Worm (Caenorhabditis elegans) whole organism, L2 larva: ENCODE data around the gene C44B7.7.

Experiments used
- C34F6.9 ChIP-seq: fragments of 150-350 bp; optimal IDR thresholded peaks from 2 replicates; lab custom pipeline; 2014; ENCODE audit warnings: missing biosample characterization, missing genetic modification characterization
- F13H6.1 ChIP-seq: sonication (generic microtip); optimal IDR thresholded peaks from 2 replicates; lab custom pipeline; 2016; ENCODE audit warnings: missing genetic modification characterization, missing compliant biosample characterization
- R02D3.7 ChIP-seq: fragments of 150-350 bp; optimal IDR thresholded peaks from 2 replicates; lab custom pipeline; 2014; ENCODE audit warnings: missing biosample characterization, missing genetic modification characterization
- ZK546.5 ChIP-seq: sonication (generic microtip); optimal IDR thresholded peaks from 2 replicates; lab custom pipeline; 2017; ENCODE audit warnings: missing biosample characterization, missing genetic modification characterization
- alr-1 ChIP-seq: fragments of 150-350 bp; optimal IDR thresholded peaks from 2 replicates; lab custom pipeline; 2014; ENCODE audit warnings: missing biosample characterization, missing genetic modification characterization
- aly-2 ChIP-seq: fragments of 150-350 bp; optimal IDR thresholded peaks from 2 replicates; lab custom pipeline; 2014; ENCODE audit warnings: missing biosample characterization, missing genetic modification characterization
- ama-1 ChIP-seq: fragments of 150-350 bp; optimal IDR thresholded peaks from 2 replicates; lab custom pipeline; 2018; ENCODE audit warnings: inconsistent platforms
- crh-2 ChIP-seq: sonication (generic microtip); optimal IDR thresholded peaks from 2 replicates; lab custom pipeline; 2017; ENCODE audit warnings: missing biosample characterization, missing genetic modification characterization
- dmd-4 ChIP-seq: sonication (generic microtip); optimal IDR thresholded peaks from 2 replicates; lab custom pipeline; 2017; ENCODE audit warnings: missing biosample characterization, missing genetic modification characterization
- egl-27 ChIP-seq: sonication (generic microtip); optimal IDR thresholded peaks from 3 replicates; lab custom pipeline; 2017; ENCODE audit warnings: missing biosample characterization, missing genetic modification reagents, missing genetic modification characterization
- fos-1 ChIP-seq: fragments of 150-350 bp; optimal IDR thresholded peaks from 2 replicates; lab custom pipeline; 2014; ENCODE audit warnings: missing biosample characterization, missing genetic modification characterization
- lin-11 ChIP-seq: fragments of 150-350 bp; sonication (generic microtip); optimal IDR thresholded peaks from 2 replicates; lab custom pipeline; 2014; ENCODE audit warnings: missing biosample characterization, missing genetic modification characterization, inconsistent platforms, mixed read lengths
- lin-13 ChIP-seq: fragments of 150-350 bp; optimal IDR thresholded peaks from 2 replicates; lab custom pipeline; 2014; ENCODE audit warnings: missing biosample characterization, missing genetic modification reagents, missing genetic modification characterization
- lin-39 ChIP-seq: fragments of 150-350 bp; optimal IDR thresholded peaks from 2 replicates; lab custom pipeline; 2014; ENCODE audit warnings: missing biosample characterization, missing genetic modification reagents, missing genetic modification characterization
- lsy-2 ChIP-seq, 2 experiments: fragments of 150-350 bp in 1 of 2; sonication (generic microtip) in 1 of 2; optimal IDR thresholded peaks; 2 replicates each; lab custom pipeline; 2014 to 2017; ENCODE audit warnings: missing biosample characterization in 2 of 2, missing genetic modification characterization in 2 of 2
- mbf-1 ChIP-seq: sonication (generic microtip); optimal IDR thresholded peaks from 2 replicates; lab custom pipeline; 2017; ENCODE audit warnings: missing biosample characterization, missing genetic modification characterization
- mdl-1 ChIP-seq, 2 experiments: fragments of 150-350 bp in 1 of 2; sonication (generic microtip) in 1 of 2; optimal IDR thresholded peaks; 2 replicates each; lab custom pipeline; 2017; ENCODE audit warnings: missing biosample characterization in 2 of 2, missing genetic modification characterization in 2 of 2
- nhr-10 ChIP-seq: sonication (generic microtip); optimal IDR thresholded peaks from 2 replicates; lab custom pipeline; 2017; ENCODE audit warnings: missing biosample characterization, missing genetic modification characterization
- nhr-11 ChIP-seq: fragments of 150-350 bp; optimal IDR thresholded peaks from 2 replicates; lab custom pipeline; 2014; ENCODE audit warnings: missing biosample characterization, missing genetic modification characterization
- nhr-129 ChIP-seq: fragments of 150-350 bp; optimal IDR thresholded peaks from 2 replicates; lab custom pipeline; 2014; ENCODE audit warnings: missing biosample characterization, missing genetic modification characterization
- nhr-21 ChIP-seq: fragments of 150-350 bp; optimal IDR thresholded peaks from 2 replicates; lab custom pipeline; 2014; ENCODE audit warnings: missing biosample characterization, missing genetic modification characterization
- nhr-23 ChIP-seq: fragments of 150-350 bp; optimal IDR thresholded peaks from 2 replicates; lab custom pipeline; 2014; ENCODE audit warnings: missing biosample characterization, missing genetic modification reagents, missing genetic modification characterization
- nhr-25 ChIP-seq: fragments of 150-350 bp; sonication (generic microtip); optimal IDR thresholded peaks from 3 replicates; lab custom pipeline; 2014; ENCODE audit warnings: missing biosample characterization, missing genetic modification characterization
- nhr-6 ChIP-seq: fragments of 150-350 bp; optimal IDR thresholded peaks from 2 replicates; lab custom pipeline; 2014; ENCODE audit warnings: missing biosample characterization, missing genetic modification characterization
- nhr-77 ChIP-seq: fragments of 150-350 bp; optimal IDR thresholded peaks from 2 replicates; lab custom pipeline; 2014; ENCODE audit warnings: missing biosample characterization, missing genetic modification characterization
- peb-1 ChIP-seq: fragments of 150-350 bp; optimal IDR thresholded peaks from 2 replicates; lab custom pipeline; 2014; ENCODE audit warnings: missing biosample characterization, missing genetic modification characterization
- skn-1 ChIP-seq: sonication (generic microtip); optimal IDR thresholded peaks from 2 replicates; lab custom pipeline; 2017; ENCODE audit warnings: missing biosample characterization, missing genetic modification characterization
- sma-3 ChIP-seq: sonication (generic microtip); optimal IDR thresholded peaks from 2 replicates; lab custom pipeline; 2016; ENCODE audit warnings: missing genetic modification reagents, missing genetic modification characterization, missing compliant biosample characterization
- sma-9 ChIP-seq, 2 experiments: fragments of 150-350 bp in 1 of 2; sonication (generic microtip) in 1 of 2; optimal IDR thresholded peaks; 2 replicates each; lab custom pipeline; 2014 to 2016; ENCODE audit warnings: missing genetic modification characterization in 2 of 2, mild to moderate bottlenecking in 1 of 2, missing biosample characterization in 1 of 2, missing compliant biosample characterization in 1 of 2, missing genetic modification reagents in 1 of 2, moderate library complexity in 1 of 2
- snpc-4 ChIP-seq: fragments of 150-350 bp; optimal IDR thresholded peaks from 2 replicates; lab custom pipeline; 2014; ENCODE audit warnings: missing biosample characterization, missing genetic modification characterization
- unc-39 ChIP-seq: fragments of 150-350 bp; optimal IDR thresholded peaks from 2 replicates; lab custom pipeline; 2014; ENCODE audit warnings: missing biosample characterization, missing genetic modification characterization
- unc-55 ChIP-seq: fragments of 150-350 bp; sonication (generic microtip); optimal IDR thresholded peaks from 3 replicates; lab custom pipeline; 2014; ENCODE audit warnings: missing biosample characterization, missing genetic modification reagents, missing genetic modification characterization
- zag-1 ChIP-seq: fragments of 150-350 bp; optimal IDR thresholded peaks from 2 replicates; lab custom pipeline; 2014; ENCODE audit warnings: missing biosample characterization, missing genetic modification characterization
- ztf-1 ChIP-seq: fragments of 200-800 bp; sonication (Bioruptor generic); conservative IDR thresholded peaks from 2 replicates; pipeline ENCODE4 v1.3.6; 2022; ENCODE audit warnings: missing genetic modification characterization, missing compliant biosample characterization
- ztf-11 ChIP-seq: sonication (generic microtip); optimal IDR thresholded peaks from 2 replicates; lab custom pipeline; 2017; ENCODE audit warnings: missing biosample characterization, missing genetic modification characterization
- ztf-4 ChIP-seq: fragments of 150-350 bp; optimal IDR thresholded peaks from 2 replicates; lab custom pipeline; 2014; ENCODE audit warnings: missing biosample characterization, missing genetic modification characterization

The C44B7.7 gene

DNA sequence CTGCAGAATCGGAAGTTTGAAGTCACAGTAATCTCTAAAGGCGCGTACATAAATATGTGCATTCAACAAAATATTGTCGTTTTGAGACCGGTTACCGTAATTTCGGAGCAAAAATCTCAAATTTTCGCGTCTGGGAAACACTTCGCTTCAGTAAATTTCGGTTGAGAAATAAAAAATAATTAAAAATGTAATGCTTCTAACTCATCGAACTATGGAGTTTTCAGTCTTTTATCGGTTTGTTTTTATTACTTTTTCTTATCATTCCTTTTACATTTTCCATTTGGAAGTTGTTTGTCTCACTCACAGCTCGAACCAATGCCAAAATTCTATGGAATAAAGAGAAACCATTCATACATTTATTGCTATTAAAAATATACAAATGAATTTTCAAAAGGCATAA is 8.2 kb upstream of the C44B7.7 start (continued):
- TF ChIP-seq ztf-1 (no peak), ZK546.5 (no peak), ama-1 (lab: Kevin White, UChicago) (peak; percentile 63), nhr-77 (tag; lab: Kevin White, UChicago) (no peak), nhr-21 (tag; lab: Kevin White, UChicago) (no peak), crh-2 (tag; lab: Kevin White, UChicago) (peak; percentile 79), sma-9 (GFP tag; optimal IDR thresholded peaks at IDR 0.05; lab: Kevin White, UChicago) (peak; percentile 49), sma-9 (tag; optimal IDR thresholded peaks at IDR 0.05; lab: Kevin White, UChicago) (no peak), unc-55 (GFP tag; lab: Kevin White, UChicago) (peak; percentile 18), nhr-6 (tag; lab: Kevin White, UChicago) (peak; percentile 46), R02D3.7 (tag; lab: Kevin White, UChicago) (no peak), lsy-2 (tag; optimal IDR thresholded peaks at IDR 0.05; lab: Kevin White, UChicago) (peak in 1 of 2 experiments; percentile 74), skn-1 (tag; lab: Kevin White, UChicago) (no peak), peb-1 (tag; lab: Kevin White, UChicago) (no peak), ztf-4 (tag; lab: Kevin White, UChicago) (peak; percentile 89), lin-13 (peak; percentile 68), nhr-11 (tag; lab: Kevin White, UChicago) (no peak), nhr-25 (tag; lab: Kevin White, UChicago) (peak; percentile 25), nhr-10 (tag; lab: Kevin White, UChicago) (no peak), snpc-4 (tag; lab: Kevin White, UChicago) (no peak), nhr-23 (tag; lab: Kevin White, UChicago) (no peak), ztf-11 (tag; lab: Kevin White, UChicago) (no peak), fos-1 (no peak)

DNA sequence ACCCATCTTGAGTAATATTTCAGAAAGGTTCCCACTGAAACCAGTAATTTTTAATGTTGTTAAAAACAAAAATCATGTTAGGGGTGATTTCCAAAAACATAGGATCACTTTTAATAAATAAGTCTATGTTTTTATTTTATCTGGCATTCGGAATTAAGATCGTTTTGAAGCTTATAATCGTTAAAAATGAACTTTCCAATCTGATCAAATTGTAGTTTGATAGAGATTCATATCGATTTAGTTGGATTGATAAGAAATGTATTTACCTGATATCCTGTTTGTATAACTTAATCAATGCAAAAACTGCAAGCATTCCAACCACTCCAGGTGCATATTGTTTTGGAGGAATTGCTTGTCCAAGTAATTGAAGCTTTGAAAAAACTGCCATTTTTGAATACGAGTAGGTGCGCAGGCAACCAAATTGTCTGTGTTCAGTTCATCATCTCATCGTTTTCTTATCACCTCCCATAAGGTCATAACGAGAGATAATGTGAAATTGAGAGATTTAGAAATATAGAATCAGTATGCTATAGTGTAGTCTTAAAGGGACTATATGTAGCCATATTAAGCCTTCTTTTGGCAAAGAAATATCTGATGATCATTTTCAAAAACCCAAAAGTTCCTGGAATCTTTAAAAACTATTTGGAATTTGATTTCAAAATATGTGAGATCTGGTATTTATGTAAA is 7.5 kb upstream of the C44B7.7 start, which contains the start of gene pmp-2:
TSS of gene pmp-2 (minus strand) at position 487 of the 687 bp plus-strand sequence.
- no peak for TF ChIP-seq zag-1 (tag; lab: Kevin White, UChicago)
- peak; percentile 33 for TF ChIP-seq fos-1
- TF ChIP-seq nhr-129 (tag; lab: Kevin White, UChicago) = peak; percentile 5
- TF ChIP-seq, all 48 proteins: peak for 2

DNA sequence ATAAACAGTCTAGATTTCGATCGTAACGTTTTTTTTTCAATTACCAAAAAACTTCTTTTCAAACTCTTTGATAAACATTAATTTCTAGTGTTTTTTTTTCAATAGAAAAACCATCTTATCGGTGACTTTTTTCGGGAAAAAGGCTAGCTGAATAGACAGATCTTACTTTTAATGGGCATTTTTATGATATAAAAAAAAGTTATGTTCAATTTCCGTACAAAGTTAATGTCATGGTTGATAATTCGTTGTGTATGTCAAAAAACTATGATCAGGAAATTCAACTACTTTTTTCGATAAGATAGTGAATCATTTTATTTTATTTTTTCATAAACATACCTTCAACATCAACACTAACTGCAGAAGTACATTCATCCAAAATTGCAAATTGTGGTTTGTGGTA is 4.6 kb upstream of the C44B7.7 start:
- TF ChIP-seq mbf-1 (tag; lab: Kevin White, UChicago) = no peak
- no peak for TF ChIP-seq skn-1 (tag; lab: Kevin White, UChicago)
- no peak for TF ChIP-seq unc-39 (tag; lab: Kevin White, UChicago)
- no peak for TF ChIP-seq mdl-1 (tag; optimal IDR thresholded peaks at IDR 0.05; lab: Kevin White, UChicago)
- no peak for TF ChIP-seq lsy-2 (tag; optimal IDR thresholded peaks at IDR 0.05; lab: Kevin White, UChicago)
- TF ChIP-seq egl-27 (tag; lab: Kevin White, UChicago) = no peak
- TF ChIP-seq fos-1 = peak; percentile 24
- TF ChIP-seq sma-9 (GFP tag; optimal IDR thresholded peaks at IDR 0.05; lab: Kevin White, UChicago) = no peak
- no peak for TF ChIP-seq sma-9 (tag; optimal IDR thresholded peaks at IDR 0.05; lab: Kevin White, UChicago)
- TF ChIP-seq, all 48 proteins: peak for 1

DNA sequence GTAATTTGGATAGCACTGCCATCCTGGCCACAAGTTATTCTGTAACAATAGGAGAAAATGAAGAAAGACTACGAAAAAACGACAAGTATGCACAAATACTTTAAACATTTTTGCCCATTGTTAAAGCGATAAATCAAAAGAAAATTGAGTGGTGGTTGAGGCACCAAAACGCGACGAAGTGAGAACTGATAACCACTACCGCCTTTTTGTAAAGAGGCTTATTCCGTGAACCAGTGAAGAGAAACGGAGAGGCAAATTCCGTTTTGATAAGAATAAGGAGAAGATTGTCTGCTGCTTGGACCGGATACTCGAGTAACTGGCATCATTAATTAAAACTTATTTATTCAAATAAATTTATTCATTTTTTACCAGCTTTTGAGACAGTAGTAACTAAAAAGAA is 3.7 kb upstream of the C44B7.7 start, which contains the start of gene pmp-1:
TSS of gene pmp-1 (minus strand) at position 39 of the 400 bp plus-strand sequence.
- TF ChIP-seq fos-1 = peak; percentile 77
- no peak for TF ChIP-seq nhr-6 (tag; lab: Kevin White, UChicago)

DNA sequence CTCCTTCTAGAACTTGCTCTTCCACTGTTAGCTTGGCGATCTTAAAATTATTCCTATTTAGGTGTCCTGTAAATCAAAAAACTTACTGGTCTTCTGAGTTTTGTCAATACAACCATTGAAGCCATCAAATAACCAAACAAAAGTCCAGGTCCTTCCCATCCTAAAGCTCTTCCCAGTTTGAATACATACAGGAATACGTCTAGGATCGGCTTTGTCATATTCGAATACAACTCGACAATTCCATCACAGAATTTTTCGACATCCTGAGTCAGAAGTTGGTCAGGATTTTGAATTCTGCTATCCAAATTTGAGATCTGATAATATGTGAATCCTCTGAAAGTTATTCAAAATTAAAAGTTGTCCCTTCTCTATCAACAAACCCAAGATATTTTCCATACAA is 2.4 kb upstream of the C44B7.7 start:
- TF ChIP-seq sma-3 (GFP tag; lab: Kevin White, UChicago) (no peak), C34F6.9 (no peak), skn-1 (tag; lab: Kevin White, UChicago) (no peak), ztf-4 (tag; lab: Kevin White, UChicago) (no peak), nhr-10 (tag; lab: Kevin White, UChicago) (no peak), mbf-1 (tag; lab: Kevin White, UChicago) (no peak), nhr-23 (tag; lab: Kevin White, UChicago) (no peak), alr-1 (tag; lab: Kevin White, UChicago) (no peak), aly-2 (no peak), lin-39 (tag; lab: Kevin White, UChicago) (no peak), F13H6.1 (tag; lab: Kevin White, UChicago) (no peak), ZK546.5 (no peak), nhr-77 (tag; lab: Kevin White, UChicago) (no peak), nhr-25 (tag; lab: Kevin White, UChicago) (no peak), lin-11 (tag; lab: Kevin White, UChicago) (no peak), R02D3.7 (tag; lab: Kevin White, UChicago) (no peak), nhr-129 (tag; lab: Kevin White, UChicago) (no peak), dmd-4 (no peak)
